Fruit fly (Drosophila melanogaster) whole organism, adult: ENCODE data around the gene CG12522.

ENCODE experiments used
- CG11617 ChIP-seq: fragments of 200-800 bp; sonication (Bioruptor generic); optimal IDR thresholded peaks from 2 replicates; lab custom pipeline; 2017; ENCODE audit warnings: mild to moderate bottlenecking, missing biosample characterization, missing genetic modification reagents, missing genetic modification characterization
- CG12768 ChIP-seq: fragments of 200-800 bp; sonication (Bioruptor generic); optimal IDR thresholded peaks from 2 replicates; lab custom pipeline; 2017; ENCODE audit warnings: missing biosample characterization, missing genetic modification characterization, mild to moderate bottlenecking, moderate library complexity, missing genetic modification reagents
- CG14711 ChIP-seq: fragments of 200-800 bp; sonication (Bioruptor generic); optimal IDR thresholded peaks from 2 replicates; lab custom pipeline; 2018; ENCODE audit warnings: missing biosample characterization, mild to moderate bottlenecking, missing genetic modification characterization, moderate library complexity
- CG1620 ChIP-seq: fragments of 200-800 bp; sonication (Bioruptor generic); optimal IDR thresholded peaks from 2 replicates; lab custom pipeline; 2016; ENCODE audit warnings: missing biosample characterization, missing genetic modification characterization
- CG33017 ChIP-seq: fragments of 200-800 bp; sonication (Bioruptor generic); optimal IDR thresholded peaks from 2 replicates; lab custom pipeline; 2018; ENCODE audit warnings: missing biosample characterization, mild to moderate bottlenecking, missing genetic modification characterization, moderate library complexity
- CG5204 ChIP-seq: fragments of 200-800 bp; sonication (Bioruptor generic); optimal IDR thresholded peaks from 2 replicates; lab custom pipeline; 2016; ENCODE audit warnings: missing biosample characterization, missing genetic modification characterization
- CG7045 ChIP-seq: fragments of 200-800 bp; sonication (Bioruptor generic); optimal IDR thresholded peaks from 2 replicates; lab custom pipeline; 2017; ENCODE audit warnings: missing biosample characterization, mild to moderate bottlenecking, missing genetic modification characterization
- CG7101 ChIP-seq: fragments of 200-800 bp; sonication (Bioruptor generic); optimal IDR thresholded peaks from 2 replicates; lab custom pipeline; 2018; ENCODE audit warnings: missing biosample characterization, mild to moderate bottlenecking, missing genetic modification characterization, moderate library complexity
- Clk ChIP-seq: fragments of 200-800 bp; sonication (Bioruptor generic); optimal IDR thresholded peaks from 2 replicates; lab custom pipeline; 2017; ENCODE audit warnings: missing biosample characterization, missing genetic modification characterization
- Crg-1 ChIP-seq: fragments of 200-800 bp; sonication (Bioruptor generic); optimal IDR thresholded peaks from 2 replicates; lab custom pipeline; 2016; ENCODE audit warnings: missing biosample characterization, missing genetic modification characterization
- Hr96 ChIP-seq: fragments of 200-800 bp; sonication (Bioruptor generic); optimal IDR thresholded peaks from 2 replicates; lab custom pipeline; 2016; ENCODE audit warnings: missing biosample characterization, missing genetic modification characterization
- Mnt ChIP-seq: fragments of 200-800 bp; sonication (Bioruptor generic); optimal IDR thresholded peaks from 2 replicates; lab custom pipeline; 2016; ENCODE audit warnings: missing biosample characterization, mild to moderate bottlenecking, missing genetic modification characterization
- bab1 ChIP-seq: fragments of 200-800 bp; sonication (Bioruptor generic); optimal IDR thresholded peaks from 3 replicates; lab custom pipeline; 2019; ENCODE audit warnings: missing biosample characterization, mild to moderate bottlenecking, missing genetic modification characterization, moderate library complexity
- cic ChIP-seq: fragments of 200-800 bp; sonication (Bioruptor generic); optimal IDR thresholded peaks from 2 replicates; lab custom pipeline; 2017; ENCODE audit warnings: missing biosample characterization, mild to moderate bottlenecking, missing genetic modification characterization, moderate library complexity
- cnc ChIP-seq, 2 experiments: fragments of >200 bp; optimal IDR thresholded peaks; 2 replicates each; lab custom pipeline; 2017
- kay ChIP-seq: fragments of 200-800 bp; sonication (Bioruptor generic); peaks from one replicate; lab custom pipeline; 2016; ENCODE audit warnings: missing biosample characterization, missing genetic modification characterization, borderline replicate concordance
- ovo ChIP-seq: fragments of 200-800 bp; sonication (Bioruptor generic); optimal IDR thresholded peaks from 2 replicates; lab custom pipeline; 2016; ENCODE audit warnings: missing biosample characterization, missing genetic modification characterization
- pad ChIP-seq: fragments of 200-800 bp; sonication (Bioruptor generic); optimal IDR thresholded peaks from 3 replicates; lab custom pipeline; 2017; ENCODE audit warnings: missing biosample characterization, missing genetic modification characterization, mild to moderate bottlenecking, moderate library complexity, missing genetic modification reagents
- tj ChIP-seq: fragments of 200-800 bp; sonication (Bioruptor generic); optimal IDR thresholded peaks from 3 replicates; lab custom pipeline; 2017; ENCODE audit warnings: missing biosample characterization, mild to moderate bottlenecking, missing genetic modification characterization, moderate library complexity
- toe ChIP-seq: fragments of 200-800 bp; sonication (Bioruptor generic); optimal IDR thresholded peaks from 2 replicates; lab custom pipeline; 2016; ENCODE audit warnings: missing biosample characterization, missing genetic modification characterization

CG12522 gene

DNA sequence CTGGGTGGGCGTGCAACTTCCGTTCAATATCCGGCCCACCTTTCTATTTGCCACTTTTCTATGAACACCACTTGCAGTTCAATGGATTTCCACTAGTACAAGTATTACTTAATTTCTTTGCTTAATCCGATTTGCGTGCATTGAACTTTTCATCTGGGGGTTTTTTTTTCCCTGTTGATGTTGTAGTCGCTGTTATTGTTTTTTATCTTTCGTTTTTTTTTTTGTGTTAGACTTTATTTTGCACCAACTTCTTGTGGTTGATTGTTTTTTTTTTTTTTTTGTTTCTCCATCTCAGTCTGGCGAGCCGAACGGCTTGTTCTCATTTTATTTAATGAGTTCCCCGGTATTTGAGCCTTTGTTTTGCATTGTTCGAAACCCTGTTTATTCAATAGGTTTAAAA is 28.3 kb downstream of the CG12522 start:
- TF ChIP-seq CG33017 (no peak), Hr96 (GFP tag; lab: Kevin White, UChicago) (no peak), pad (GFP tag; lab: Kevin White, UChicago) (no peak), Clk (GFP tag; lab: Kevin White, UChicago) (no peak), cic (GFP tag; lab: Kevin White, UChicago) (no peak), CG7045 (GFP tag; lab: Kevin White, UChicago) (no peak), CG12768 (GFP tag; lab: Kevin White, UChicago) (no peak), CG11617 (GFP tag; lab: Kevin White, UChicago) (no peak)

DNA sequence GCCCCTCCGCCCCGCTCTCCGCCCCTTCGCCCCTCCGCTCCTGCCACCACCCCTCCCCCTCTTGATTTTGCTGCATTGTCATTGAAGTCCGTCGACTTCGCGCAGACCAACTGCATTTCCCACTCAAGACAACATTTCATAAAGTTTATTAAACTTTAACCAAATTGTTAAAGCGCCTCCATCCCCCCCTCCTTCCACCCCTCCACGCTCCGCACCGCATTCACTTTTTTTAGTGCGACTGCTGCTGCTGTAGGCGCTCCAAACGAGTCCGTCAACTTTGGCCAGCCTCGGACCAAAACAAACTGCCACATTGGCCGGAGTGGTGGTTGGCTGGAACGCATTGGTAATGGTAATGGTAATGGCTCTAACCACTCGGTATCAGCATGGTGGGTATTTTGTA is 30.8 kb downstream of the CG12522 start:
- no peak for TF ChIP-seq CG14711 (tag; lab: Kevin White, UChicago)
- no peak for TF ChIP-seq CG12768 (GFP tag; lab: Kevin White, UChicago)
- TF ChIP-seq ovo (GFP tag; lab: Kevin White, UChicago), result no peak
- TF ChIP-seq CG1620, result no peak
- no peak for TF ChIP-seq CG5204
- no peak for TF ChIP-seq pad (GFP tag; lab: Kevin White, UChicago)
- TF ChIP-seq Crg-1, result no peak
- TF ChIP-seq cic (GFP tag; lab: Kevin White, UChicago), result no peak
- TF ChIP-seq CG11617 (GFP tag; lab: Kevin White, UChicago), result no peak

DNA sequence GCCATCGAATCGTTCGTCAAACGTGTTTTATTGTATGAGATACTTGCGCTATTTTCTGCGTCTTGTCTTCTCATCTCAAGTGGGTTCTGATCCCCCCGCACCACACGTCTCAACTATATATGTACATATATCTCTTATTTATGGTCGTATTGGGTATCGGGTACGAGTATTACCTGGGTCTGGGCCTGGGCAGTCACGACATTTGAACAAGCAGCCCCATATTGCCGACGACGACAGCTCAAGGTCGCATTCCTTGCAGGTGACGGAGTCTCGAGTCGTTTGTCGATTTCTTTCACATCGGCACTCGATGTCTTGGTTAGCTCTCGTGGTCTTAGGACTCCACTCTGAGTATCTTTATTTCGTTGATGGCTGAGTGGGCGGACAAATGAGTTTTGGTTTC is 37.0 kb downstream of the CG12522 start:
- TF ChIP-seq Crg-1, result no peak

DNA sequence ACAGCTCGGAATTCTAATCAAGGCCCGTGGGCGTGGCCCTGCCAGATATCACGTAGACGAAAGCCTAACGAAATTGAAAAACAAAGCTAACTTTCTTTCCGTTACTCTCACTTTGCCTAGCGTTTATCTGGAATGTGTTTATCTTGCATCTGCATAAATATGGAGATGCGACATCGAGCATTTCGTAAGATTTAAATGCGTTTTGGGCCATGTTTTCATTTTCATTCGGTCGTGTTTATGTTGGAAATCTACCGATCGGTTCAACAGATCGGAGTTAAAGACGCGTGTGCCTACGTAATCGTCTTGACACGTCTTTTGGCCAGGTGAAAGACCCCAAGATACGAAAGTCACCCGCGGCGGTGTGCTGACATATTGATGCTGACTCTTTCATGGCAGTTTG is 39.6 kb downstream of the CG12522 start:
- no peak for TF ChIP-seq ovo (GFP tag; lab: Kevin White, UChicago)
- TF ChIP-seq tj, result no peak
- TF ChIP-seq CG7101 (tag; lab: Kevin White, UChicago), result no peak
- TF ChIP-seq bab1 (GFP tag; lab: Kevin White, UChicago), result no peak
- no peak for TF ChIP-seq CG14711 (tag; lab: Kevin White, UChicago)
- TF ChIP-seq CG33017, result no peak
- no peak for TF ChIP-seq toe (GFP tag; lab: Kevin White, UChicago)
- TF ChIP-seq kay (GFP tag; lab: Kevin White, UChicago), result no peak
- no peak for TF ChIP-seq CG7045 (GFP tag; lab: Kevin White, UChicago)

DNA sequence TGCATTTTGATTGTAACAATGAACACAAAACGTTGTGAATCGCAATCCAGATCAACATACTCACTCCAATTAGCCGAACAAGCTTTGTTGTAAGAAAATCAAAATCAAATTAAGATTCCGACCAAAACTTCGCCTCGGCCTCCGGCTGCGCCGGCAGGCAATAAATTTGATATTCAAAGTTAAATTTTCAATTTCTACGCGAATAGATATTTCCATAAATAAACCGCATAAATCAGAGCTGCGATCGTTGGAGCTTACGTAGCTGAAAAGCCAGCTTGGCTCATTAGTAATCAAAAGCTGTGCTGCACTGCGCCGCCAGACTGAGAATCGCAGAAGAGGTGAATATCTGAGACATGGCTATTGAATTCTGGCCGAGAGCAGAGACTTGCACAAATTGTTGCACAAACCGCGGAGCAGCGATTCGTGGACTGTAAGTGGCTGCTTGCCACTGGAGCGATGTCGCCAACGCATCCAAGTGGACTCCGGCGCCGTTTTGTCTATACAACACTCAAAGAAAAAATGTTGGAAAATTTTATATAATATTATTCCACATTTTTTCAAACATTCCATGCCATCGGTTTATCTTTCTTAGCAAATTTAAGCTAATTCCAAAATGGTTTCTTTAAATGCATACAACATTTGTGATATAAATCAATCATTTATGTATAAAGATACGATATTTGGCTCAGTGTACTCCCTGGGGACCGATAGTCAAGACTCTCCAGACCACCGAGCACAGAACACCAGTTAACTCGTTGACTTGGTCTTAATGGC is 40.6 kb downstream of the CG12522 start:
- no peak for TF ChIP-seq CG7045 (GFP tag; lab: Kevin White, UChicago)

DNA sequence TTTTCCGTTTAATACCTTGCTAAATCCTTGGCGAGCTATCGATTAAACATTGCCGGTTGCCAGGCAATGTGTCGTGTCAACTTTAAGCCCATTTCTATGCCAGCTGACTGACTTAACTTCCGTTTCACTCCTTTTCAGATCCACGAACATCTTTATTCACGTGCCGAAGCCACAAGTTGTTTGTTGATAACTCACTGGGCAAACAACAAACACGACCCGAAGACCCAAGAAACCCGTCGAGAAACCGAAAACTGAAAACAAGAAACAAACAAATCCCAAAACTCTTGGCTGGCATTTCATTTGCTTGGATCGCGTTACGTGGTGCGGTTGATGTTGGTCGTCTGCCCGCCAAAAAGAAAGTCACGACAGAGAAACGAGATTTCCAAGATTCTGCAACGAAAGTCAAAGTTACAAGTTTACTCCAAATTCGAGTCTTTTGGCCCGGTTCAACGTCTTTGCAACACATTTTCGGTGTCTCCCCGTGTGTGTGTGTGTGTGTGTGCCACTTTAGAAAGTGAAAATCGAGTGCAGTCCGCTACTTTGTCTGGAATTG is 42.8 kb downstream of the CG12522 start, which contains the start of gene CG6216:
CG6216 (minus strand) TSS at position 51 of the 553 bp plus-strand sequence.
- TF ChIP-seq CG7101 (tag; lab: Kevin White, UChicago) (no peak), tj (no peak), CG12768 (GFP tag; lab: Kevin White, UChicago) (no peak), ovo (GFP tag; lab: Kevin White, UChicago) (no peak), CG5204 (no peak), pad (GFP tag; lab: Kevin White, UChicago) (no peak), Clk (GFP tag; lab: Kevin White, UChicago) (no peak), toe (GFP tag; lab: Kevin White, UChicago) (no peak), kay (GFP tag; lab: Kevin White, UChicago) (no peak), bab1 (GFP tag; lab: Kevin White, UChicago) (no peak), CG7045 (GFP tag; lab: Kevin White, UChicago) (no peak), cic (GFP tag; lab: Kevin White, UChicago) (no peak), Hr96 (GFP tag; lab: Kevin White, UChicago) (no peak), cnc (optimal IDR thresholded peaks at IDR 0.05; lab: Kevin White, UChicago) (no peak), CG1620 (no peak), CG14711 (tag; lab: Kevin White, UChicago) (no peak), CG33017 (no peak), Mnt (no peak)

DNA sequence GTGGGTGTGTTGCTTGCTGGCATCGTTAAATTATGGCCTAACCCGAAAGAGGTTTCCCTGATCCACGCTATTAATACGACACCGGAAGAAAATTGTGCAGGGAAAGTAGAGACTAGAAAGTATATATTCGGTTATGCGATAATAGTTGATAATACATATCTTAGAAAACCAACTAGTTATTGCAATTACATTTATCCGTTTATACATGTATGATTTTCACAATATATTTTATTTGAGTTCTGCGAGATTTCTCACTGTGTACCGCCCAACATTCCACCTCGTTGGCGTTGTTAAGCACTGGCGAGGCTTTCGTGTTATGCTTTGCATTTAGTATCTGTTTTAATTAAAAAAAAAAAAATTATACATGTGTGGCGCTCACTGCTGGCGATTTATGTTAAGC is 47.3 kb downstream of the CG12522 start:
- no peak for TF ChIP-seq Mnt
- TF ChIP-seq pad (GFP tag; lab: Kevin White, UChicago), result no peak
- no peak for TF ChIP-seq bab1 (GFP tag; lab: Kevin White, UChicago)
- TF ChIP-seq CG11617 (GFP tag; lab: Kevin White, UChicago), result no peak
- TF ChIP-seq CG12768 (GFP tag; lab: Kevin White, UChicago), result no peak
- TF ChIP-seq CG7045 (GFP tag; lab: Kevin White, UChicago), result no peak
- no peak for TF ChIP-seq CG14711 (tag; lab: Kevin White, UChicago)
- no peak for TF ChIP-seq cnc (optimal IDR thresholded peaks at IDR 0.05; lab: Kevin White, UChicago)
- no peak for TF ChIP-seq Crg-1
- no peak for TF ChIP-seq CG1620
- TF ChIP-seq CG5204, result no peak
- no peak for TF ChIP-seq kay (GFP tag; lab: Kevin White, UChicago)
- no peak for TF ChIP-seq CG33017
- TF ChIP-seq Hr96 (GFP tag; lab: Kevin White, UChicago), result no peak
- no peak for TF ChIP-seq CG7101 (tag; lab: Kevin White, UChicago)
- TF ChIP-seq cic (GFP tag; lab: Kevin White, UChicago), result no peak
- no peak for TF ChIP-seq tj
- TF ChIP-seq ovo (GFP tag; lab: Kevin White, UChicago), result no peak
- TF ChIP-seq Clk (GFP tag; lab: Kevin White, UChicago), result no peak
- no peak for TF ChIP-seq toe (GFP tag; lab: Kevin White, UChicago)
